Worm (Caenorhabditis elegans): ENCODE measurements around the gene rhgf-2.
"Not testable (repeated sequence)": the region's sequence is repeated elsewhere in the genome, so short reads cannot be mapped to it uniquely, and the experiment has no call there.

The rhgf-2 gene

ce11 chrII:4167833-4168232, 67.2 kb downstream of the rhgf-2 start:
- TF ChIP-seq cog-1 (tag; optimal IDR thresholded peaks at IDR 0.05) = no peak
- no peak for TF ChIP-seq tab-1 (GFP tag; IDR thresholded peaks at IDR 0.05)
- no peak for TF ChIP-seq ref-1 (GFP tag; conservative IDR thresholded peaks at IDR 0.05)

DNA sequence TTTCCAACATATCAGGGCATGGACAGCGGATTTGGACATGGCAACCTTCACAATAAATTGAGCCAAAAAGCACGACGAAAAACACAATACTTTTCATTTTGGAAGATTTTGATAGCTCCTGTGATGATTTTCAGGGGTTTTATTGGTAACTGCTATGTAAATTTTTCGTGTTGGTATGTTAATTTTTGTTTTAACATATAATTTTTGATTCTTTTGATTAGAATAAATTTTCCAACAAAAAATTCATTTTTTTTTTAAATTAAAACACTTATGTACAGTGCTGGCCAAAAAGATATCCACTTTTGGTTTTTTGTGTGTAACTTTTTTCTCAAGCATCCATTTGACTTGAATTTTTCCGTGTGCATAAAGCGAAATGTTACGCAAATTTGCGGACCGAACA, 67.8 kb downstream of the rhgf-2 start, which contains the start of gene R03H10.4:
Gene R03H10.4, minus strand, starts transcription at position 101 of the 400 bp plus-strand sequence.
- not testable (repeated sequence) for TF ChIP-seq ref-1 (GFP tag; conservative IDR thresholded peaks at IDR 0.05); med-1 (GFP tag; optimal IDR thresholded peaks at IDR 0.05; ENCODE audit: insufficient read depth); klf-2 (GFP tag; conservative IDR thresholded peaks at IDR 0.05)

DNA sequence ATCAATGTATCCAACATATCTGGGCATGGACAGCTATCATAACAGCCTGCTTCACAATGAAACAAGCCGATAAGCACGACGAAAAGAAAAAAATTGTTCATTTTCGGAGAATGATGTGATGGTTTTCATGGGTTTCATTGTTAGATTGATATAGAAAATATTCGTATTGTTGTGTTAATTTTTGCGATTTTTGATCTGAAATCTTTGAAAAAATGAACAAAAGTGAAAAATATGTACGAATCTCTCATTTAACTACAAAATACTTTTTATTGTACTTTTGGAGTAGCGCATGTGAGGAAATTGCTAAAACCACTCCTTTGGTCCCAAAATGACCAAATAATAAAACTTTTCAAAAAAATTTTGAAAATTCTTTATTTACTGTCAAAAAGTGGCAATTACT, 69.9 kb downstream of the rhgf-2 start, which contains the start of gene R03H10.5:
Gene R03H10.5, minus strand, starts transcription at position 101 of the 400 bp plus-strand sequence.
- no peak for TF ChIP-seq tab-1 (GFP tag; IDR thresholded peaks at IDR 0.05)
- TF ChIP-seq ref-1 (GFP tag; conservative IDR thresholded peaks at IDR 0.05) = no peak
- no peak for TF ChIP-seq klf-2 (GFP tag; conservative IDR thresholded peaks at IDR 0.05)
- no peak for TF ChIP-seq ztf-23 (GFP tag; IDR thresholded peaks at IDR 0.05)
- no peak for TF ChIP-seq ztf-29 (GFP tag; IDR thresholded peaks at IDR 0.05)
- no peak for TF ChIP-seq T22C8.4 (GFP tag; IDR thresholded peaks at IDR 0.05)
- no peak for TF ChIP-seq flt-1 (GFP tag; IDR thresholded peaks at IDR 0.05)
- no peak for TF ChIP-seq cog-1 (tag; optimal IDR thresholded peaks at IDR 0.05)
- TF ChIP-seq med-1 (GFP tag; optimal IDR thresholded peaks at IDR 0.05; ENCODE audit: insufficient read depth) = no peak

- no peak for TF ChIP-seq flt-1 (GFP tag; IDR thresholded peaks at IDR 0.05)
- TF ChIP-seq T22C8.4 (GFP tag; IDR thresholded peaks at IDR 0.05) = no peak
- no peak for TF ChIP-seq ztf-23 (GFP tag; IDR thresholded peaks at IDR 0.05)
- no peak for TF ChIP-seq cog-1 (tag; optimal IDR thresholded peaks at IDR 0.05)
- TF ChIP-seq ztf-29 (GFP tag; IDR thresholded peaks at IDR 0.05) = no peak
- TF ChIP-seq med-1 (GFP tag; optimal IDR thresholded peaks at IDR 0.05; ENCODE audit: insufficient read depth) = no peak
- TF ChIP-seq tab-1 (GFP tag; IDR thresholded peaks at IDR 0.05) = no peak
- no peak for TF ChIP-seq klf-2 (GFP tag; conservative IDR thresholded peaks at IDR 0.05)
- TF ChIP-seq ref-1 (GFP tag; conservative IDR thresholded peaks at IDR 0.05) = no peak
Measured at ce11 chrII:4173398-4173797, 72.8 kb downstream of the rhgf-2 start, which contains the start of gene R03H10.6. Gene R03H10.6 (minus strand): TSS chrII:4173498.

ce11 chrII:4173842-4174241, 73.3 kb downstream of the rhgf-2 start:
- TF ChIP-seq klf-2 (GFP tag; conservative IDR thresholded peaks at IDR 0.05) (no peak), cog-1 (tag; optimal IDR thresholded peaks at IDR 0.05) (no peak), ztf-23 (GFP tag; IDR thresholded peaks at IDR 0.05) (no peak), tab-1 (GFP tag; IDR thresholded peaks at IDR 0.05) (no peak), flt-1 (GFP tag; IDR thresholded peaks at IDR 0.05) (no peak), ztf-29 (GFP tag; IDR thresholded peaks at IDR 0.05) (no peak), ref-1 (GFP tag; conservative IDR thresholded peaks at IDR 0.05) (no peak), med-1 (GFP tag; optimal IDR thresholded peaks at IDR 0.05; ENCODE audit: insufficient read depth) (no peak), T22C8.4 (GFP tag; IDR thresholded peaks at IDR 0.05) (no peak)
